Fruit fly (Drosophila melanogaster): ENCODE results near the gene Archease.

DNA sequence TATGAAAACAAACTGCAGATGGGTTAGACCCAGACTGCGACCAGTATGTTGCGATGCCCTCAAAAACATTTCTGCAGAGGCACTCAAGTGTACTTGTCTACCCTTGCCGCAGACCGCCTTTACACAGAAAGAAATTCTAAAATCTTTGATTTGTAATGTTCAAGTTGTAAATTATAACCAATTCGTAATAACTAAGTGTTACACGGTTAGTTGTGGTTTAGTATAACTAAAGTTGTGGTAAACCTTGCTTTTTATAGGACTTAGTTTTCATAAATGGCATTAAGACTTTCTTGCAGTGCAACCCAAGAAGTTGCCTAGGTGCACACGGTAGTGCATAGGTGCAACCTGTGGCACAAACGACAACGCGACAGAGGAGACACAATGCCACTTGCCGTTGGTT, 19.3 kb upstream of the Archease start:
- TF ChIP-seq Dll (optimal IDR thresholded peaks at IDR 0.05) (no peak), pan (optimal IDR thresholded peaks at IDR 0.05) (no peak), psq (optimal IDR thresholded peaks at IDR 0.05) (no peak), usp (GFP tag; optimal IDR thresholded peaks at IDR 0.05) (no peak), CG8478 (optimal IDR thresholded peaks at IDR 0.05) (no peak), EcR (GFP tag; optimal IDR thresholded peaks at IDR 0.05) (no peak)
